Worm (Caenorhabditis elegans): Measurements from ENCODE around the gene clec-170.

clec-170 gene

DNA sequence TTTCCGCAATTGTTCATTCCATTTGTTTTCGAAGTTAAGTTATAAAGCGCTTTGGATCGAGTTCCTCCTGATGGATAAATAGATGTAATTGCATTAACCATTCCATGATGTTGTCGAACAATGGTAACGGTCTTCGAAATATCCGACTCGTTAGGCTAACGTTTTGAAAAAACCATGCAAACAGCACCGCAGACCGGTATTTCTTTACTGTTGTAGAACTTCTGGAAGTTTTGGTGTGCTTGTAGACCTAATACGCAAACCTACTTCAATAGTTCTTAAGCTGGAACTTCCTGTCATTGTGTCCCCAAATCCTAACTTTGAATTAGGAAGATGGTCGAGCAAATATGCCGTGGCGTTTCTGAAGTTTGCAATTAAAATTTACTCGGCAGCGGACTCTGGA is 21.4 kb upstream of the clec-170 start, which contains the start of gene F38A1.9:
Gene F38A1.9 (minus strand): TSS at position 101 of the 400 bp plus-strand sequence.
- TF ChIP-seq unc-120 (tag; optimal IDR thresholded peaks at IDR 0.05; ENCODE audit: poor library complexity, severe bottlenecking), result no peak
- no peak for TF ChIP-seq mls-2 (tag; optimal IDR thresholded peaks at IDR 0.05)
- TF ChIP-seq lin-32 (GFP tag; optimal IDR thresholded peaks at IDR 0.05), result no peak
- TF ChIP-seq mep-1 (tag; optimal IDR thresholded peaks at IDR 0.05), result no peak
- no peak for TF ChIP-seq nhr-237 (tag; optimal IDR thresholded peaks at IDR 0.05)
- no peak for TF ChIP-seq ceh-39 (tag; optimal IDR thresholded peaks at IDR 0.05)
- TF ChIP-seq cnd-1 (tag; optimal IDR thresholded peaks at IDR 0.05), result no peak
- no peak for TF ChIP-seq mab-5 (tag; optimal IDR thresholded peaks at IDR 0.05)

DNA sequence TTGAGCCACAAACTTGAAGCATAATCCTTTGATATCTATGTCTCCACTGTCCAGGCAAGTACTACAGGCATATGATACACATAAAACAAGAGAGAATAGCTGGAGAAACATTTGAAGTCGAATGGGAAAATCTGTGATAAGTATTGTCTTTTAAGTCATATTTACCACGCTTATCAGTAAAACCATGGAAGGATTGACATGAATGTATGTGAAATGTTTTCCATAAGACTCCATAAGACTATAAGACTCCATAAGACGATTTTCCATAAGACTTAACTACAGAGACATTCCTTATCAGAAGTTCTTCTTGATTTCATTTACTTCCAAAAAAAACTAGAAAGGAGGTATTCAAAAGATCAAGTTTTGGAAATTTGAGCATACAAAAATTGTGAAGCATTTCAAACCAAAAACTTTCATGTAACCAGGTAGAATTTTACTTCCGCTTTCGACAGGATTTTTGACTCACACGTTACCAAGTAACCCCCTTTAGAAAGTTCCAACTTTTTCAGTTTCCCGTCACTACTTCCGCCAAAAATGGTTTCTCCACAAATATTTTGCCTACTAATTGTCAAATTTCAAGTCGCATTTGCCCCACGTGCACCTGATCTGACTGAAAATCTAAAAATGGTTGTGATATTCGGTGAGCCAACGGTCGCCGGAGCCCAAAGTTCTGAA is 19.8 kb upstream of the clec-170 start, which contains the start of the genes clec-165 and F38A1.11:
Gene clec-165 (minus strand): TSS at position 125 of the 675 bp plus-strand sequence.
Gene F38A1.11 (plus strand): TSS at position 625 of the 675 bp plus-strand sequence.
- TF ChIP-seq unc-120 (tag; optimal IDR thresholded peaks at IDR 0.05; ENCODE audit: poor library complexity, severe bottlenecking), result no peak

DNA sequence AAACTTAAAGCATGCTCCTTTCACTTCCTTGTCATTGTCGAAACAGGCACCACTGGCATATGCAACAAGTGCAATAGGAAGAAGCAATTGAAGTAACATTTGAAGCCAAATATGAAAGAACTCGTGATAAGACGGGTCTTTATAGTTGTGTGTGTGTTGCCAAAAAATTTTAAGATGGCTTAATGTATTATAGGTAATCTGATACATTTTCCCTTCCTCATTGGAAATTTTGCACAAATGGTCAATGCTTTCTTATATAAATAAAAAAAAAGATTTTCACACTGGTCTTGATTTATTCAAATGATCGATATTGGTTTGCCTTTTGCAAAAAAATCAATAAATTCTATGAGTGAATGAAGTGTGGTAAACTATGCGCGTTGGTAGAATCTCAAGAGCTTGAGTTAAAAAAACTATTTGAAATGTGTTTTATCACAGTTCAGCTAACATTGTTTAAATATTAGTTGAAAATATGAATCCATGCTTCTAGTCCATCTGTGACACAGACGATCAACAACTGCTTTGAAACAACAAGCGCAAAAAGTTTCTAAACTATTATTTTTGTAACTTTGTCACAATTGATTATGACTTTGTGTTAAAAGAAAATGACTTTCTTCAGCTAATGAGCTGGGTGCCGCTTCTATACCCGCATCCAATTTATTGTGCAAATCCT is 15.3 kb upstream of the clec-170 start, which contains the start of the genes clec-166 and F38A1.6:
Gene clec-166 (minus strand): TSS at position 101 of the 670 bp plus-strand sequence.
Gene F38A1.6 (plus strand): TSS at position 620 of the 670 bp plus-strand sequence.
- TF ChIP-seq ceh-43 (GFP tag; optimal IDR thresholded peaks at IDR 0.05), result no peak
- TF ChIP-seq lin-32 (GFP tag; optimal IDR thresholded peaks at IDR 0.05), result no peak
- TF ChIP-seq nhr-12 (tag; optimal IDR thresholded peaks at IDR 0.05), result no peak
- no peak for TF ChIP-seq unc-39 (tag; optimal IDR thresholded peaks at IDR 0.05)
- TF ChIP-seq sptf-1 (tag; optimal IDR thresholded peaks at IDR 0.05), result no peak
- no peak for TF ChIP-seq mab-5 (tag; optimal IDR thresholded peaks at IDR 0.05)
- TF ChIP-seq ceh-39 (tag; optimal IDR thresholded peaks at IDR 0.05), result no peak
- no peak for TF ChIP-seq ceh-83 (GFP tag; optimal IDR thresholded peaks at IDR 0.05)

- TF ChIP-seq ztf-11 (tag; optimal IDR thresholded peaks at IDR 0.05) (no peak), M03D4.4 (tag; optimal IDR thresholded peaks at IDR 0.05) (no peak), hlh-1 (tag; optimal IDR thresholded peaks at IDR 0.05) (no peak), ceh-43 (GFP tag; optimal IDR thresholded peaks at IDR 0.05) (no peak), unc-62 (GFP tag; optimal IDR thresholded peaks at IDR 0.05) (no peak), nhr-2 (tag; optimal IDR thresholded peaks at IDR 0.05) (no peak), unc-120 (tag; optimal IDR thresholded peaks at IDR 0.05; ENCODE audit: poor library complexity, severe bottlenecking) (no peak), tbx-8 (GFP tag; optimal IDR thresholded peaks at IDR 0.05) (no peak), zip-8 (tag; optimal IDR thresholded peaks at IDR 0.05) (no peak), lsy-2 (tag; optimal IDR thresholded peaks at IDR 0.05) (no peak), elt-1 (tag; optimal IDR thresholded peaks at IDR 0.05; ENCODE audit: borderline replicate concordance, insufficient read depth) (no peak), nhr-237 (tag; optimal IDR thresholded peaks at IDR 0.05) (no peak), snpc-4 (tag; optimal IDR thresholded peaks at IDR 0.05) (no peak), flh-1 (GFP tag; optimal IDR thresholded peaks at IDR 0.05) (no peak), elt-3 (tag; optimal IDR thresholded peaks at IDR 0.05) (no peak), mab-5 (tag; optimal IDR thresholded peaks at IDR 0.05) (no peak), lin-32 (GFP tag; optimal IDR thresholded peaks at IDR 0.05) (no peak), lin-13 (tag; optimal IDR thresholded peaks at IDR 0.05) (no peak), pha-4 (tag; optimal IDR thresholded peaks at IDR 0.05) (no peak), bed-3 (GFP tag; optimal IDR thresholded peaks at IDR 0.05) (no peak)
These were observed 11.0 kb upstream of the clec-170 start, which contains the start of gene clec-167 for ce11 chrIV:1255632-1256031. Gene clec-167, minus strand, starts transcription at chrIV:1255732.

DNA sequence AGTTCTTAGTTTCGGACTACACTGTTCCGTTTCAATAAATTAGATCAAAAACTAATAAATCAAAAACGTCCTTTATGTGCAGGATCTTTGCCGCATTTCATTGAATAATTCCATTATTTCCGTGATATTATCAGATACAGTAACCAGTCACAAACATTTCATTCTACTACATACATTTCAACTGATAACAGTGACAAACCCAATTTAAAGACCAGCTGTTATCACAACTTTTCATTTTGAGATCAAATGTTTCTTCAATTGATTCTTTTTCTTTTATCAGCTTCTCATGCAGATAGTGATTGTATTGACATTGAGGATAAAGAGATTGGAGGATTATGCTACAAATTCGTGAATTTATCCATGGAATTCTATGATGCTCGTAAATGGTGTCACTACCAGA is 9.9 kb upstream of the clec-170 start, which contains the start of gene clec-168:
Gene clec-168 (plus strand): TSS at position 247 of the 400 bp plus-strand sequence.
- TF ChIP-seq flh-1 (GFP tag; optimal IDR thresholded peaks at IDR 0.05), result no peak
- TF ChIP-seq tbx-8 (GFP tag; optimal IDR thresholded peaks at IDR 0.05), result no peak

- TF ChIP-seq zip-8 (tag; optimal IDR thresholded peaks at IDR 0.05) (no peak), ceh-43 (GFP tag; optimal IDR thresholded peaks at IDR 0.05) (no peak), tbx-8 (GFP tag; optimal IDR thresholded peaks at IDR 0.05) (no peak), hlh-1 (tag; optimal IDR thresholded peaks at IDR 0.05) (no peak), ceh-39 (tag; optimal IDR thresholded peaks at IDR 0.05) (no peak), lsy-2 (tag; optimal IDR thresholded peaks at IDR 0.05) (no peak), drap-1 (GFP tag; optimal IDR thresholded peaks at IDR 0.05) (no peak)
These were observed 6.2 kb upstream of the clec-170 start for ce11 chrIV:1260474-1260873.
